Worm (Caenorhabditis elegans) whole organism, early embryonic: ENCODE measurements around the gene pho-10.

ENCODE experiments used
- B0310.2 ChIP-seq: sonication (generic microtip); optimal IDR thresholded peaks from 2 replicates; lab custom pipeline; 2016; ENCODE audit warnings: mild to moderate bottlenecking, missing genetic modification characterization, missing compliant biosample characterization
- F13C5.2 ChIP-seq: sonication (generic microtip); optimal IDR thresholded peaks from 2 replicates; lab custom pipeline; 2017; ENCODE audit warnings: mild to moderate bottlenecking, missing genetic modification characterization, inconsistent platforms, missing compliant biosample characterization
- aly-1 ChIP-seq: sonication (generic microtip); optimal IDR thresholded peaks from 2 replicates; lab custom pipeline; 2016; ENCODE audit warnings: missing genetic modification characterization, missing compliant biosample characterization
- ama-1 ChIP-seq: fragments of 150-350 bp; optimal IDR thresholded peaks from 2 replicates; lab custom pipeline; 2014
- ceh-13 ChIP-seq: fragments of 200-800 bp; sonication (Bioruptor generic); optimal IDR thresholded peaks from 2 replicates; lab custom pipeline; 2018; ENCODE audit warnings: mild to moderate bottlenecking, missing genetic modification characterization, missing compliant biosample characterization
- ceh-36 ChIP-seq: sonication (generic microtip); optimal IDR thresholded peaks from 2 replicates; lab custom pipeline; 2016; ENCODE audit warnings: missing genetic modification characterization, inconsistent platforms, missing compliant biosample characterization
- ets-7 ChIP-seq: sonication (generic microtip); optimal IDR thresholded peaks from 2 replicates; lab custom pipeline; 2016; ENCODE audit warnings: missing genotype, missing genetic modification characterization, missing compliant biosample characterization
- hnd-1 ChIP-seq: sonication (generic microtip); optimal IDR thresholded peaks from 2 replicates; lab custom pipeline; 2016; ENCODE audit warnings: missing genetic modification characterization, missing compliant biosample characterization
- scrt-1 ChIP-seq: fragments of 200-800 bp; sonication (Bioruptor generic); IDR thresholded peaks from 2 replicates; pipeline ENCODE4 v1.3.6; 2022; ENCODE audit warnings: missing genetic modification characterization, missing compliant biosample characterization
- sea-1 ChIP-seq: fragments of 200-800 bp; sonication (Bioruptor generic); conservative IDR thresholded peaks from 2 replicates; pipeline ENCODE4 v1.3.6; 2022; ENCODE audit warnings: missing genetic modification characterization, missing compliant biosample characterization
- tbx-11 ChIP-seq: fragments of 200-800 bp; sonication (Bioruptor generic); IDR thresholded peaks from 2 replicates; pipeline ENCODE4 v1.3.6; 2022; ENCODE audit warnings: missing genetic modification characterization, missing compliant biosample characterization
- tbx-37 ChIP-seq: fragments of 200-800 bp; sonication (Bioruptor generic); conservative IDR thresholded peaks from 2 replicates; pipeline ENCODE4 v1.3.6; 2022; ENCODE audit warnings: missing genetic modification reagents, missing genetic modification characterization, missing compliant biosample characterization
- tra-4 ChIP-seq: sonication (generic microtip); optimal IDR thresholded peaks from 2 replicates; lab custom pipeline; 2017; ENCODE audit warnings: missing genetic modification characterization, missing compliant biosample characterization

ce11 chrII:9965325-9965724, 45.0 kb upstream of the pho-10 start:
- no peak for TF ChIP-seq hnd-1
- no peak for TF ChIP-seq ceh-36 (tag; lab: Kevin White, UChicago)
- TF ChIP-seq tbx-11 (GFP tag; lab: Robert Waterston, UW): no peak
- no peak for TF ChIP-seq aly-1 (tag; lab: Kevin White, UChicago)
- TF ChIP-seq ama-1 (lab: Kevin White, UChicago): no peak
- no peak for TF ChIP-seq sea-1
- TF ChIP-seq scrt-1 (GFP tag; lab: Robert Waterston, UW): no peak
- TF ChIP-seq tbx-37 (GFP tag; lab: Robert Waterston, UW): no peak
- no peak for TF ChIP-seq B0310.2
- no peak for TF ChIP-seq ceh-13
- TF ChIP-seq ets-7 (tag; lab: Kevin White, UChicago): no peak
- no peak for TF ChIP-seq tra-4
- TF ChIP-seq F13C5.2 (tag; lab: Kevin White, UChicago): no peak
